Worm (Caenorhabditis elegans): ENCODE data around the gene srz-47.

The srz-47 gene

DNA sequence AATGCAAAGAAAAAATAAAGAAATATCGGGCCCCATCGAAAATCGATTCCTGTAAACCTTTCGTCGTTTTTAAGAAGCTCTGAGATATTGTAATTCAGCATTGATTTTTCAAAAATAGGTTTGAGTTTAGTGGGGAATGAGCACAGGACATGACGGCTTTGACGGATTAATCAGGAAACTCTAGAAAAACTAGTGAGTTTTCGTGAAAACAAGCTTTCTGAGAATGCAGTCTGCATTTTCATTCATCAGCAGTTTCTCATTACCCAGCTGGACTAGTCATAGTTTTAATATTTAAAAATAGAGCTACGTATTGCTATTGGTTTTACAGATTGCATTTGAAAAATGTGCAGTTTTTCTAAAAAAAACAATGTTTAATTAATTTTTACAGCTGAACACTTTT is at the start of gene srz-47:
Gene srz-47, minus strand, starts transcription at position 101 of the 400 bp plus-strand sequence.
- TF ChIP-seq unc-62 (GFP tag; optimal IDR thresholded peaks at IDR 0.05): no peak

ce11 chrV:17241278-17241661 is 49.1 kb upstream of the srz-47 start:
- no peak for TF ChIP-seq unc-62 (GFP tag; optimal IDR thresholded peaks at IDR 0.05)

- TF ChIP-seq unc-62 (GFP tag; optimal IDR thresholded peaks at IDR 0.05): no peak
Measured at ce11 chrV:17240579-17241277, 48.6 kb upstream of the srz-47 start.

ce11 chrV:17238799-17239198 is 46.7 kb upstream of the srz-47 start, which contains the start of gene T19C9.8:
Gene T19C9.8 (plus strand): TSS chrV:17239097.
- no peak for TF ChIP-seq unc-62 (GFP tag; optimal IDR thresholded peaks at IDR 0.05)

- TF ChIP-seq unc-62 (GFP tag; optimal IDR thresholded peaks at IDR 0.05): no peak
Measured at ce11 chrV:17236345-17236744, 44.2 kb upstream of the srz-47 start, which contains the start of gene T19C9.10. Gene T19C9.10 (plus strand): TSS chrV:17236592.

DNA sequence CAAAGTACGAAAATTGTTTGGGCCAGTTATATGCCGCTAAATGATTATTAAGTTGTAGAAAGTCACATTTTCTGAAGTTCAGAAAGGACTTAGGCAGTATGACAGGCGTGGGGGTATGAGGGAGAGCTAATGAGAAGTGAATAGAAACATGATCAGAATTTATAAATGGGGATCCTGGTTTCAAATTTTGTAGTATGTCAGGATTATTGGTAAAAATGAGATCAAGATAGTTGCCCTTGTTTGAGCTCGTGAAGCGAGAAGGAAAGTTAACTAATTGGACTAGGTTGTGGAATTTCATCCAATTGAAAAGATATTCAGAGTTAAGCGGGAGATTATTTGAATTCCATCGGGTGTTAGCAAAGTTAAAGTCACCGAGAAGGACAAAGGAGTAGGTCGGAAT is 40.3 kb upstream of the srz-47 start:
- no peak for TF ChIP-seq unc-62 (GFP tag; optimal IDR thresholded peaks at IDR 0.05)

DNA sequence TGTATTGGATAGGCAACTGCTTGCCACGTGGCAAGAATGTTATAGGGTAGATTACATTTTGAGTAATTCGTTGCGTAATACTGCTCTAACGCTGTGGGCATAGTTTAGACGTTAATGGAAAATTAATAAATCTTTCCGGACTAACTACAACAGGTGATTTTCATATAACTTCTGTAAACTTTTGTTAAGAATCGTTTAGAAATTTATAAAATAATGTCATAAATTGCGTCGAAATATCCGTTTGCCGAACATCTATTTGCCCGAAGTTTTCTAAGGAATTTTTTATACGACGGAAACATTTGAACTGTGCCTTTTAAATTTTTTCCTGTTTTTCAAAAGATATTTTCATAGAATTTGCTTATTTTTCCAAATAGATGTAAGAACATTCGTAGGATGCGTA is 34.0 kb upstream of the srz-47 start, which contains the start of gene srh-112:
Gene srh-112, minus strand, starts transcription at position 101 of the 400 bp plus-strand sequence.
- no peak for TF ChIP-seq unc-62 (GFP tag; optimal IDR thresholded peaks at IDR 0.05)

ce11 chrV:17225389-17225788 is 33.3 kb upstream of the srz-47 start, which contains the start of gene scl-25:
Gene scl-25 (plus strand): TSS chrV:17225689.
- no peak for TF ChIP-seq unc-62 (GFP tag; optimal IDR thresholded peaks at IDR 0.05)

DNA sequence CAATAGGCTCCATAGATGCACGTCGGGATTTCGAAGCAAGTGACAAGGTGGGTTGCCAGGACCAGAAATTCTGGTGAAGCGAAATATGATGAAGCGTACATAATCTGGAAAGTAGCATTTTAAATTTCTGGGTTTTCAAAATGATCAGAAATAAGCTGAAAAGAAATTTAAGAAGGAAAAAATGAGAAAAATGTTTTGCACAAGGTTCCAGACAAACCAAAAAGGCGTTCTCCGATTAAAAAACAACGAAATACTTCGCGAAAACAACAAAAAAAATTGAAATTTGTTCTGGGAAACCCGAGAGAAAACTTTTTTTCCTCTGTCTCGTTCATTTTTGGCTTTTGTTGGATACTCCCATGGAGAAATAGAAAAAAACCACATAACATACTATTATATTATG is 31.2 kb upstream of the srz-47 start, which contains the start of gene srh-252:
Gene srh-252, minus strand, starts transcription at position 101 of the 400 bp plus-strand sequence.
- no peak for TF ChIP-seq unc-62 (GFP tag; optimal IDR thresholded peaks at IDR 0.05)

DNA sequence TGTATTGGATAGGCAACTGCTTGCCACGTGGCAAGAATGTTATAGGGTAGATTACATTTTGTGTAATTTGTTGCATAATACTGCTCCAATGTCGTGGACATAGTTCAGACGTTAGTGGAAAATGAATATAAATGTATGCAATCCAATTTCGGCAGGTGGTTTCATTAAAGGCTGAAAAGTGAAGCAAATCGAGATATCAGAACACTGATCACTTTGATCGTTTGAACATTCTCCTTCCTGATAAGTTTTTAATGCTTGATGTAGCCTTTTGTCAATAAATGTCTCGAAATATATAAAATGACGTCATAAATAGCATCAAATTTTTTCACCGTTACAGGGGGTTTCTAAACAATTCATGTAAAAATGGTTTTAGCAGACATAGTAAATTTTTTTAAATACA is 28.2 kb upstream of the srz-47 start, which contains the start of gene srh-109:
Gene srh-109, minus strand, starts transcription at position 101 of the 400 bp plus-strand sequence.
- TF ChIP-seq unc-62 (GFP tag; optimal IDR thresholded peaks at IDR 0.05): no peak

DNA sequence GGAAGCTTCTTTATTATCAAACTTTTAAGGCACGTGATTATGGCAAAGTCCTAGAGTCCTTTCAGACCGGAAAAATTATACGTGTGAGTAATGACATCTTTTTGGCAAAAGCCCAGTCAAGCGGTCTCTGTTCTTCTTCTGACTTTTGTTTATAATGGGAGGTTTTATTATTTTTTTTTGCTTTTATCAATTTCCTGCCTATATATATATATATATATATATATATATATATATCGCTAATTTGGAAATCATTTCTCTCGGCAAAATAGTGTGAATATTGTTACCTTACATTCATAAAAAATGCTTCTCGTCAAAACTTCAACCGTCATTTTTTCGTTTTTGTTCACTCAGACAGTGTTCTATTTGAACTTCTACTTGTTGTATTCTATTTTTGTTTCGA is 25.6 kb upstream of the srz-47 start, which contains the start of gene srbc-62:
Gene srbc-62, plus strand, starts transcription at position 301 of the 400 bp plus-strand sequence.
- no peak for TF ChIP-seq unc-62 (GFP tag; optimal IDR thresholded peaks at IDR 0.05)

DNA sequence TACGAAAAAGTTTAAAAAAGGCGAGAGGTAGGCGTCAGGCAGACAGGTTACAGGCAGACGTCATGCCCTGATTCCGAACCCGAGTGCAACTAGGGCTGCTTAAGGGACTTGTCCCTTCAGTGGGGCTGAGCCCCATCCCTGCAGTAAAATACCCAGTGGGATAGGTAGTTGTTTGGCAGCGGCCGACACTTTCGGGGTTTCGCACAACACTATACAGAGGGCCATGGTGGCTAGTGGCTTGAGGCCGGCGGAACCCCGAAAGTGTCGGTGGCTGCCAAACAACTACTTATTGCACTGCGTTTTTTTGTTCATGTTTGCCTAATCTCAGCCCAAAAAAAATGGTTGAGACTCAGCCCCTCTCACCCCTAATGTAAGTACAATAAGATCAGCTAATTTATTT is 23.5 kb upstream of the srz-47 start:
- no peak for TF ChIP-seq unc-62 (GFP tag; optimal IDR thresholded peaks at IDR 0.05)

ce11 chrV:17212743-17213142 is 20.6 kb upstream of the srz-47 start, which contains the start of gene srh-113:
Gene srh-113 (plus strand): TSS chrV:17213043.
- TF ChIP-seq unc-62 (GFP tag; optimal IDR thresholded peaks at IDR 0.05): no peak

- TF ChIP-seq unc-62 (GFP tag; optimal IDR thresholded peaks at IDR 0.05): no peak
Measured at ce11 chrV:17211989-17212731, 20.0 kb upstream of the srz-47 start, which contains the start of gene srh-236. Gene srh-236 (minus strand): TSS chrV:17212039.

- no peak for TF ChIP-seq unc-62 (GFP tag; optimal IDR thresholded peaks at IDR 0.05)
Measured at ce11 chrV:17208045-17208444, 15.9 kb upstream of the srz-47 start, which contains the start of gene Y68A4A.13. Gene Y68A4A.13 (minus strand): TSS chrV:17208145.

DNA sequence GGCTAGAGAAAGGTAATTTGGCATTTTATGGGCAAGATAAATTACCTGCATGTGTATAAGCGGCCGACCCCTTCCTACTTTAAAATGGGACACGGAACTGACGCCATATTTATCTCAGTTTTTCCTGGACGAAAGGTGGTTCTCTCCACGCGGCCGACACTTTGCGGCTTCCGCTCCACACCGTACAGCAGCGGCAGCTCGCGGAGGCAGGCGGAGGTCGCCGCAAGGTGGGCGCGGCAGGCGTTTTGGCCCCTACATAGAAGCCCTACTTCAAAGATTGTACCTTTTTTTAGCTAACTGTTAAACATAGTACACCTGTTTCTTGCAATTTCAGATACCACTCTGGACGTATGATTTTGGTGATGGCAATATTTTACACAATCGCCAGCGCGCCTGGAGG is 14.3 kb upstream of the srz-47 start:
- TF ChIP-seq unc-62 (GFP tag; optimal IDR thresholded peaks at IDR 0.05): no peak

Measured in whole organism, dauer.